Fruit fly (Drosophila melanogaster): ENCODE data around the gene CG17224.
A peak's percentile ranks its signal among the peaks of the same experiment; 100 is the strongest.

The CG17224 gene

DNA sequence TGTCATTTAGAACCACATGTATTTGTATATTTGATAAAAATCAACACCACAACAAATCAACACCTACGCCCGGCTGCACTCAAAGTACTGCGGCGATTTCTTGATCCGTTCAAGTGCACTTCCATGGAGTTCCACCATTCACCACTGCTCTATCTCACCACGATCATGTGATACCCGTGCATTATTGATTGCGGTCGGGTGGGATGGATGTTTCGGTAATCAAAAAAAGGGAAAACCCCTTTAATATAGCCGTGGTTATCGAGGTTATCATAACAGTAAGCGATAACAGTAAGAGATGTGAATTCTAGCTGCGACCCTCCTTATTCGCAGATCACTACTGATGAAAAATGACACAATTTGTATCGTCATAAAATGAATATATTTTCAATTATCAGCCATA is at the start of gene CG17224, which contains the start of gene CG17264:
TSS of gene CG17224 (minus strand) at position 97 of the 400 bp plus-strand sequence.
TSS of gene CG17264 (plus strand) at position 297 of the 400 bp plus-strand sequence.
- TF ChIP-seq Dll (optimal IDR thresholded peaks at IDR 0.05) (no peak), psq (optimal IDR thresholded peaks at IDR 0.05) (no peak), CG8478 (optimal IDR thresholded peaks at IDR 0.05) (no peak), usp (GFP tag; optimal IDR thresholded peaks at IDR 0.05) (no peak), EcR (GFP tag; optimal IDR thresholded peaks at IDR 0.05) (no peak)

DNA sequence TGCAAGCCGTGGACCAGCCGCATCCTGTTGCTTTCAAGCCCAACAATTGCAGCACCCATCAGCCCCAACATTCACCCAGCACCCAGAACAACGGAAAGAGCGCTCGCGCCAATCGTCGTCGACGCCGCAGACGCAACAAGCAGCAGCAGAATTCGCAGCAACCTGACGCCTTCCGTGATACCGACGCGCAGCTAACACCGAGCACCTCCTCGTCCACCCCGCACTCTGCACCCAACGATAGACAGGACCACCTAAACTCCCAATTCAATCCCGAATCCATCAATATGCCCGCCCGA is 41.5 kb upstream of the CG17224 start:
- TF ChIP-seq EcR (GFP tag; optimal IDR thresholded peaks at IDR 0.05) (no peak), pan (optimal IDR thresholded peaks at IDR 0.05) (no peak), CG8478 (optimal IDR thresholded peaks at IDR 0.05) (no peak), Dll (optimal IDR thresholded peaks at IDR 0.05) (no peak), usp (GFP tag; optimal IDR thresholded peaks at IDR 0.05) (no peak), psq (optimal IDR thresholded peaks at IDR 0.05) (no peak)

DNA sequence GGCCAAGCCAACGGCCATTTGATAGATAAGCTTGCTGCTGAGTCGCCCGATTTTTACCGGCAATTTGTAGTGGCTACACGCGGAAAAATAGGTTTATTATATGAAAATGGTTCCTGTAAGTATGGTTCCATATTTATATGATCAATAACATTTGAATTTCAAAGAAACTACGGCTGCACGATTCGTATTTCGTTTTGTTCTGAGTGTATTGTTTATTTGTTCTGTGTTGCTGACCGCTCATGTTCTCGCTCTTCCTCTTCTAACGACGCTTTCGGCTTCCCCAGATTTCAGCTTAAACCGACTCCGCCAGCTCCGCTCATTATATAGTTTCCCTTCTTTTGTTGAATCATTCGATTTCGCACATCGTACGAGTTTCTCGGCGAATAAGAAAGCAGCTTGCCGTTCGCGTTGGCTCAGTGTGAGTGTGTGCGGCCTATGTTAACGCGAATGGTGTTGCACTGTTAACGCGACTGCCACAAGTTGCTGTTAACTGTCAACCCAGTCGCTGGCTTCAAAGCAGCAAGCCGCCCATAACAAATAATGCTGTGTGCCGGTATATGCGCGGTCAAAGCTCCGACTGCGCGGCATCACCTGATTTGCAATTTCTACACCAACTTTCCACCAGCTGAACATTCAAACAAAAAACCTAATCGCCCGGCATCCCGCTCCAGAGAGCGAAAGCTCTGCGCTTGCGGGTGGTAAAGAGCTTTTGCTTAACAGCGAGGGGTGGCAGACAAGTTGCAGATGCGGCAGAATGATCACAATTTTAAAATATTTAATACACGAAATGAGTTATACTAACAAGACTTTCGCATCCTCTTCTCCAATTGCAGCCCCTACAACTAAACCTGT is 40.9 kb upstream of the CG17224 start:
- TF ChIP-seq usp (GFP tag; optimal IDR thresholded peaks at IDR 0.05): no peak
- no peak for TF ChIP-seq CG8478 (optimal IDR thresholded peaks at IDR 0.05)
- no peak for TF ChIP-seq pan (optimal IDR thresholded peaks at IDR 0.05)
- TF ChIP-seq psq (optimal IDR thresholded peaks at IDR 0.05): no peak
- TF ChIP-seq Dll (optimal IDR thresholded peaks at IDR 0.05): no peak
- no peak for TF ChIP-seq EcR (GFP tag; optimal IDR thresholded peaks at IDR 0.05)

DNA sequence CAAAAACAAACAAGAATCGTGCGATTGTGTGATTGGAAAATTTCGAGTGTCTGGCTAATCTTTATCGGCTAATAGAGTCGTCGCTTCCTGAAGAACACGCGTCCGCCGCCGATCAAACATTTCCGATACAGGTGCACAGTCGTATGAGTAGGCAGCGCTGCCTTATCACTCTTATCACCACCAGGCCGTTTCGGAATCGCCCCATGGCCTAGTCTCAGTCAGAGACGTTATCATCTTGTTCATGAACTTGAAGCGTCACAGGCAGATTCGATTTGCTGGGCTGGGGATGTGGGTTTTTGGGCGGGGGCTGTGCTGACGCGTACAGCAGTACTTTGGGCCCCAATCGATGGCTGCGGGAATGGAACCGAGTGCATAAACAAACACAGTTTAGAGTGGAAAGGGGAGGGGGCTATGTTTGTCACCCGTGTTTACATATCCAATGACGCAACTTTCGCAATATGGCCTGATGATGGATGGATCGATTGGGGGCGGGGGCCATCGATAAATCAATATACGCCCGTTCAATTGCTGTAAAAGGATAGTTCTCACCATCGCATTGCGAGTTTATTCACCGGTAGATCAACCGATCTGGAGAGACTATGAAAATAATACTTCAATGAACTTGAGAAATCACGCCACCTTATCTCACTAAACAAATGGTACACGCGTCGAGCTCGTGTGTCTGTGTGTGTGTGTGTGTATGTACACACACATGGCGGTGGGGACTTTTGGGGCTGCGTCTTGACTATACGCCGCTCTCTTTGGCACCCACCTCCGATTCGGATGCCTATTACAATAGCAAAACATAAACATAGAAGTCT is 40.1 kb upstream of the CG17224 start:
- TF ChIP-seq psq (optimal IDR thresholded peaks at IDR 0.05) (no peak), CG8478 (optimal IDR thresholded peaks at IDR 0.05) (no peak), EcR (GFP tag; optimal IDR thresholded peaks at IDR 0.05) (no peak), pan (optimal IDR thresholded peaks at IDR 0.05) (no peak), usp (GFP tag; optimal IDR thresholded peaks at IDR 0.05) (no peak), Dll (optimal IDR thresholded peaks at IDR 0.05) (no peak)

DNA sequence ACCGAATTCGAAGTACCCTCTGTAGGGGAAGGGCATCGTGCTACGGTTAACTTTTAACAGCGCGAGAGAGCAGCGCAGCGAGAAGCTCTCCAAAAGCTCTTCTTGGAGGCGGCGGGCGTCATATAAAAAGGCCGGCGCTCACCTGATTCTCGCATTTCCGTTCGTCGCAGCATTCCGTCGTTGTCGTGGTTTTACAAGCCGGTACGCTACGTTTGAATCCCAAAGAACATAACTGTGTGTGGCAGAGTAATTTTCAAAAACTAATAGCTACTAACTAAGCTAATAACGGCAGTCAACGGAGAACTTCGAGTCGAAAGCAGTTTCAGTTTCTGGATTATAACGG is 38.3 kb upstream of the CG17224 start, which contains the start of gene FASN1:
TSS of gene FASN1 (plus strand) at position 151 of the 343 bp plus-strand sequence.
- TF ChIP-seq Dll (optimal IDR thresholded peaks at IDR 0.05) (peak; percentile 22), EcR (GFP tag; optimal IDR thresholded peaks at IDR 0.05) (no peak), CG8478 (optimal IDR thresholded peaks at IDR 0.05) (no peak), usp (GFP tag; optimal IDR thresholded peaks at IDR 0.05) (no peak), psq (optimal IDR thresholded peaks at IDR 0.05) (no peak), pan (optimal IDR thresholded peaks at IDR 0.05) (no peak)

- no peak for TF ChIP-seq usp (GFP tag; optimal IDR thresholded peaks at IDR 0.05)
- TF ChIP-seq Dll (optimal IDR thresholded peaks at IDR 0.05): no peak
- no peak for TF ChIP-seq CG8478 (optimal IDR thresholded peaks at IDR 0.05)
- TF ChIP-seq psq (optimal IDR thresholded peaks at IDR 0.05): no peak
- TF ChIP-seq pan (optimal IDR thresholded peaks at IDR 0.05): no peak
- no peak for TF ChIP-seq EcR (GFP tag; optimal IDR thresholded peaks at IDR 0.05)
Observed at dm6 chr2L:3055710-3056447, 37.8 kb upstream of the CG17224 start.

DNA sequence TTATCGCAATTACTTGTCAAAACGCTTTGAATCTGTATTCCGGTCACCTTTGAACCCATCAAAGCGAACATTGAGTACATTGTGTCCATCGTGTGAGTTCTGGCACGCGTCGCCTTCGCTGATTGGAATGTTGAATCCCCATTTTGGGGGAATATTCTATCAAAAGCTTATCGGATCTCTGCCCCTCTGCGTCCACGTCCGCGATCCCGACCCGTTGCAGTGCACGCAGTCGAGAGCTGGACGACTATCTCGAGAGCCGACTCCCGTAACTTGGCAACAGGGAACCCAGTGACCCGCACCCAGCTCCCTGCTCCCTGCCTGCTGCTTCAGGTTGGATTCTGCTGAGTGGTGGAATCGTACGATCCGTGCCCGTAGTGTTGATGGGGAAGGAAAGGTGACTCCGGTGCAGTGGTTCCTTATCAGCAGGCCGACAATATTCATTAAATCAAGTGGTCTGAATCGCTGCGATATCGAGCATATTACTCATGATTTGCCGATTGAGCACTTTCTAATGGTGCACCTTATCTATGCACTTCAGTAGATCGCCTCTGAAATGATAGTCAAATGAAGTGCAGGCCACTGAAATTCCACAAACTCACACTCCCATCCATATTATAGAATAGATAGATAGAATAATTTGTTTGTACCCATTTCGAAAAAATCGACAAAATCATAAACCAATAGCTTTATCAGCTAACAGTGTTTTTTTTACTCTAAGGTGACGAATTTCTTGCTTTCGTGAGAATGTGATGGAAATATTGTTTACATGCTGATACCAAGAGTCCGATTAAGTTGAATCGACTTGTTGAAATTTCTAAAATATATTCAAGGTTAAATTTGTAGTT is 26.8 kb upstream of the CG17224 start:
- TF ChIP-seq EcR (GFP tag; optimal IDR thresholded peaks at IDR 0.05): no peak
- no peak for TF ChIP-seq usp (GFP tag; optimal IDR thresholded peaks at IDR 0.05)
- no peak for TF ChIP-seq psq (optimal IDR thresholded peaks at IDR 0.05)
- no peak for TF ChIP-seq pan (optimal IDR thresholded peaks at IDR 0.05)
- no peak for TF ChIP-seq Dll (optimal IDR thresholded peaks at IDR 0.05)
- no peak for TF ChIP-seq CG8478 (optimal IDR thresholded peaks at IDR 0.05)

dm6 chr2L:3043647-3044046 is 25.5 kb upstream of the CG17224 start, which contains the start of gene FASN2:
Gene FASN2, plus strand, starts transcription at chr2L:3043947.
- TF ChIP-seq CG8478 (optimal IDR thresholded peaks at IDR 0.05): no peak
- no peak for TF ChIP-seq psq (optimal IDR thresholded peaks at IDR 0.05)
- no peak for TF ChIP-seq pan (optimal IDR thresholded peaks at IDR 0.05)
- TF ChIP-seq usp (GFP tag; optimal IDR thresholded peaks at IDR 0.05): no peak
- TF ChIP-seq EcR (GFP tag; optimal IDR thresholded peaks at IDR 0.05): no peak
- TF ChIP-seq Dll (optimal IDR thresholded peaks at IDR 0.05): no peak

DNA sequence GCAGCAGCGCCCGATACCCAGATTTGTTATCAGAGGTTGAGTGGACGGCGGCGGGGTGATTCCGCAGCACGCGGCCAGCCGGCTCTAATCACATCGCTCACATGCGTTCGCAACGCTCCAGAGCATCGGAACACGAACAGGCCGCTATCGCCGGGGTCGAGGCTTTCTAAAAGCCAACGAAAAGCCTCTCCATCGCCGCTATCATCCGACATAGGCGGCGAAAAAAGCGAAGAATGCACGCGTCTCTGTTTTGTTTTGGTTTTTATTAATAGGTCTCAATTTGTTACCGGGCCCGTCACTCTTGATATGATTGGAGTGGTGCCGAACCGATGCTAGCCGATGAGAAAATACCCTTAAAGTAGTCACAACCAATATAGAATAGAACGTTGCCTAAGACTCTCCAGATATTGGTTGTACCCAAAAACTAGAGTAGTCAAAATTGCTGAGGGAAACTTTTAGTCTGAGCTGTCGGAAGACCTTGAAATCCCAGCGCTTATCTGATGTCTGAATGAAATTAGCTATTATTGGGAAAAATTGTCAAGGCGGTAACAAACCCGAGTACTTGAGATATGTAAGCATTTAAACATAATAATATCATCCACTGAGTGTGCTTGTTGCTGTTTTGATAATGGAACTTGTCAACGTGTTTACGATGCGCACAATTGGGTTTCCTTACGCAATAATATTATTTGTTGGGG is 24.0 kb upstream of the CG17224 start, which contains the start of gene CG17261:
TSS of gene CG17261 (plus strand) at position 634 of the 698 bp plus-strand sequence.
- TF ChIP-seq psq (optimal IDR thresholded peaks at IDR 0.05): no peak
- no peak for TF ChIP-seq usp (GFP tag; optimal IDR thresholded peaks at IDR 0.05)
- TF ChIP-seq CG8478 (optimal IDR thresholded peaks at IDR 0.05): no peak
- no peak for TF ChIP-seq pan (optimal IDR thresholded peaks at IDR 0.05)
- TF ChIP-seq EcR (GFP tag; optimal IDR thresholded peaks at IDR 0.05): no peak
- TF ChIP-seq Dll (optimal IDR thresholded peaks at IDR 0.05): no peak

DNA sequence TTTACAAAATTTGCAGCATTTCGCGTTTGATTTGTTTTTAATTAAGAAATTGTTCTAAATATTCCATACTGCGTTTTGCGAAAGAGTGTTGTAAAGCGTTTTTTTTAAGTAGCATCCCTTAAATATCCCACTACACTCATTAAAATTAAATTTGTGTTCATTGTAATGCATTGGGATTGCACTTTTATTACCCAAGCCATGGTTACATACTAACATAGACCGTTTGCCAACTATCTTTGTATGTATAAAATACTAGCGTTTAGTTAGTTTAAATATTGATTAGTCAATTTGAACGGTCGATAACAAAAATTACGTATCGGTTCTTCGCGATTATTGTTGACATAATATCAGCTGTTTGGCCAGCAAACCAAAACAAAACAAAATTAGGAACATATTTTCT is 21.7 kb upstream of the CG17224 start, which contains the start of the genes cnir and CG17221:
TSS of gene cnir (minus strand) at position 39 of the 400 bp plus-strand sequence.
TSS of gene CG17221 (plus strand) at position 203 of the 400 bp plus-strand sequence.
- TF ChIP-seq Dll (optimal IDR thresholded peaks at IDR 0.05): no peak
- TF ChIP-seq EcR (GFP tag; optimal IDR thresholded peaks at IDR 0.05): no peak
- no peak for TF ChIP-seq usp (GFP tag; optimal IDR thresholded peaks at IDR 0.05)
- no peak for TF ChIP-seq psq (optimal IDR thresholded peaks at IDR 0.05)
- TF ChIP-seq pan (optimal IDR thresholded peaks at IDR 0.05): no peak
- TF ChIP-seq CG8478 (optimal IDR thresholded peaks at IDR 0.05): no peak
